Fruit fly (Drosophila melanogaster) whole organism, embryonic: ENCODE results near the gene CG11898.

ENCODE experiments used
- ATbp ChIP-seq: fragments of 200-800 bp; sonication (Bioruptor generic); optimal IDR thresholded peaks from 2 replicates; lab custom pipeline; 2017; ENCODE audit warnings: missing biosample characterization, mild to moderate bottlenecking, missing genetic modification characterization, missing genetic modification reagents
- Atf-2 ChIP-seq: fragments of 200-800 bp; sonication (Bioruptor generic); optimal IDR thresholded peaks from 2 replicates; lab custom pipeline; 2016; ENCODE audit warnings: missing biosample characterization, missing genetic modification characterization
- Bteb2 ChIP-seq: fragments of 200-800 bp; sonication (Bioruptor generic); optimal IDR thresholded peaks from 2 replicates; lab custom pipeline; 2016; ENCODE audit warnings: missing biosample characterization, missing genetic modification characterization
- C15 ChIP-seq: fragments of 200-800 bp; sonication (Bioruptor generic); IDR thresholded peaks from 3 replicates; pipeline ENCODE4 v1.3.6; 2022; ENCODE audit warnings: missing biosample characterization, missing genetic modification characterization
- CG10274 ChIP-seq: fragments of 200-800 bp; sonication (Bioruptor generic); optimal IDR thresholded peaks from 3 replicates; lab custom pipeline; 2017; ENCODE audit warnings: missing biosample characterization, mild to moderate bottlenecking, missing genetic modification characterization
- CG11456 ChIP-seq: fragments of 200-800 bp; sonication (Bioruptor generic); IDR thresholded peaks from 3 replicates; pipeline ENCODE4 v1.3.6; 2022; ENCODE audit warnings: missing biosample characterization, missing genetic modification characterization
- CG13775 ChIP-seq: fragments of 200-800 bp; sonication (Bioruptor generic); optimal IDR thresholded peaks from 3 replicates; lab custom pipeline; 2017; ENCODE audit warnings: missing biosample characterization, mild to moderate bottlenecking, missing genetic modification characterization
- CG16815 ChIP-seq: fragments of 200-800 bp; sonication (Bioruptor generic); optimal IDR thresholded peaks from 3 replicates; lab custom pipeline; 2017; ENCODE audit warnings: missing biosample characterization, mild to moderate bottlenecking, missing genetic modification characterization
- CG17328 ChIP-seq: fragments of 200-800 bp; sonication (Bioruptor generic); IDR thresholded peaks from 2 replicates; pipeline ENCODE4 v1.3.6; 2022; ENCODE audit warnings: missing biosample characterization, missing genetic modification characterization
- CG1792 ChIP-seq: fragments of 200-800 bp; sonication (Bioruptor generic); optimal IDR thresholded peaks from 2 replicates; lab custom pipeline; 2016; ENCODE audit warnings: missing biosample characterization, missing genetic modification characterization
- CG18262 ChIP-seq: fragments of 200-800 bp; optimal IDR thresholded peaks from 3 replicates; lab custom pipeline; 2019; ENCODE audit warnings: missing biosample characterization, mild to moderate bottlenecking, missing genetic modification characterization, moderate library complexity
- CG18599 ChIP-seq: fragments of 200-800 bp; sonication (Bioruptor generic); optimal IDR thresholded peaks from 3 replicates; lab custom pipeline; 2017; ENCODE audit warnings: missing biosample characterization, missing genetic modification characterization, mild to moderate bottlenecking, moderate library complexity, missing genetic modification reagents
- CG18764 ChIP-seq: fragments of 200-800 bp; sonication (Bioruptor generic); optimal IDR thresholded peaks from 3 replicates; lab custom pipeline; 2016; ENCODE audit warnings: missing biosample characterization, missing genetic modification characterization
- CG2116 ChIP-seq: fragments of 200-800 bp; sonication (Bioruptor generic); optimal IDR thresholded peaks from 3 replicates; lab custom pipeline; 2018; ENCODE audit warnings: missing biosample characterization, mild to moderate bottlenecking, missing genetic modification characterization
- CG2199 ChIP-seq: fragments of 200-800 bp; sonication (Bioruptor generic); IDR thresholded peaks from 3 replicates; pipeline ENCODE4 v1.3.6; 2022; ENCODE audit warnings: missing biosample characterization, missing genetic modification characterization
- CG43689 ChIP-seq: fragments of 200-800 bp; sonication (Bioruptor generic); IDR thresholded peaks from 2 replicates; pipeline ENCODE4 v1.3.6; 2022; ENCODE audit warnings: missing biosample characterization, missing genetic modification characterization
- CG6654 ChIP-seq: fragments of 200-800 bp; sonication (Bioruptor generic); optimal IDR thresholded peaks from 2 replicates; lab custom pipeline; 2017; ENCODE audit warnings: missing biosample characterization, mild to moderate bottlenecking, missing genetic modification characterization
- CG6854 ChIP-seq: fragments of 200-800 bp; sonication (Bioruptor generic); optimal IDR thresholded peaks from 3 replicates; lab custom pipeline; 2017; ENCODE audit warnings: missing biosample characterization, mild to moderate bottlenecking, missing genetic modification characterization
- CG8359 ChIP-seq: fragments of 200-800 bp; sonication (Bioruptor generic); optimal IDR thresholded peaks from 2 replicates; lab custom pipeline; 2017; ENCODE audit warnings: missing biosample characterization, mild to moderate bottlenecking, missing genetic modification characterization, borderline replicate concordance
- CG9932 ChIP-seq: fragments of 200-800 bp; sonication (Bioruptor generic); IDR thresholded peaks from 2 replicates; pipeline ENCODE4 v1.3.6; 2022; ENCODE audit warnings: missing biosample characterization, missing genetic modification characterization
- Camta ChIP-seq: fragments of 200-800 bp; sonication (Bioruptor generic); optimal IDR thresholded peaks from 2 replicates; lab custom pipeline; 2016; ENCODE audit warnings: missing biosample characterization, missing genetic modification characterization
- E2f2 ChIP-seq: fragments of 200-800 bp; sonication (Bioruptor generic); IDR thresholded peaks from 2 replicates; pipeline ENCODE4 v1.3.6; 2022; ENCODE audit warnings: missing biosample characterization, missing genetic modification characterization
- Ets65A ChIP-seq: fragments of 200-800 bp; sonication (Bioruptor generic); peaks from one replicate; lab custom pipeline; 2016; ENCODE audit warnings: missing biosample characterization, missing genetic modification characterization
- Hr39 ChIP-seq: fragments of >200 bp; optimal IDR thresholded peaks from 2 replicates; lab custom pipeline; 2017
- Poxn ChIP-seq: fragments of 200-800 bp; sonication (Bioruptor generic); IDR thresholded peaks from 2 replicates; pipeline ENCODE4 v1.3.6; 2022; ENCODE audit warnings: missing biosample characterization, missing genetic modification characterization
- Side ChIP-seq: fragments of 200-800 bp; sonication (Bioruptor generic); optimal IDR thresholded peaks from 2 replicates; lab custom pipeline; 2016; ENCODE audit warnings: missing biosample characterization, missing genetic modification characterization
- Sry-δ ChIP-seq: fragments of 200-800 bp; sonication (Bioruptor generic); optimal IDR thresholded peaks from 2 replicates; lab custom pipeline; 2016; ENCODE audit warnings: missing biosample characterization, missing genetic modification characterization
- Taf1 ChIP-seq: fragments of 200-800 bp; sonication (Bioruptor generic); IDR thresholded peaks from 2 replicates; pipeline ENCODE4 v1.3.6; 2022; ENCODE audit warnings: missing biosample characterization, missing genetic modification characterization
- ab ChIP-seq: fragments of 200-800 bp; sonication (Bioruptor generic); optimal IDR thresholded peaks from 2 replicates; lab custom pipeline; 2016; ENCODE audit warnings: missing biosample characterization, missing genetic modification characterization
- bbx ChIP-seq: fragments of 200-800 bp; sonication (Bioruptor generic); IDR thresholded peaks from 2 replicates; pipeline ENCODE4 v1.3.6; 2022; ENCODE audit warnings: missing biosample characterization, missing genetic modification characterization; ENCODE audit not compliant: partially characterized antibody
- caup ChIP-seq: fragments of 200-800 bp; sonication (Bioruptor generic); optimal IDR thresholded peaks from 3 replicates; lab custom pipeline; 2017; ENCODE audit warnings: missing biosample characterization, mild to moderate bottlenecking, missing genetic modification characterization, moderate library complexity; ENCODE audit not compliant: severe bottlenecking
- cwo ChIP-seq: fragments of 200-800 bp; sonication (Bioruptor generic); optimal IDR thresholded peaks from 3 replicates; lab custom pipeline; 2017; ENCODE audit warnings: missing biosample characterization, missing genetic modification characterization, mild to moderate bottlenecking, moderate library complexity, missing genetic modification reagents
- dimm ChIP-seq: fragments of 200-800 bp; sonication (Bioruptor generic); IDR thresholded peaks from 2 replicates; pipeline ENCODE4 v1.3.6; 2022; ENCODE audit warnings: missing biosample characterization, missing genetic modification characterization
- ftz-f1 ChIP-seq: fragments of 200-800 bp; sonication (Bioruptor generic); optimal IDR thresholded peaks from 2 replicates; lab custom pipeline; 2016; ENCODE audit warnings: missing biosample characterization, missing genetic modification characterization
- gem ChIP-seq: fragments of 200-800 bp; sonication (Bioruptor generic); optimal IDR thresholded peaks from 2 replicates; lab custom pipeline; 2019; ENCODE audit warnings: missing biosample characterization, mild to moderate bottlenecking, missing genetic modification characterization, moderate library complexity
- gro ChIP-seq: fragments of 200-800 bp; sonication (Bioruptor generic); optimal IDR thresholded peaks from 2 replicates; lab custom pipeline; 2016; ENCODE audit warnings: missing biosample characterization, missing genetic modification characterization
- hbn ChIP-seq: fragments of 200-800 bp; sonication (Bioruptor generic); IDR thresholded peaks from 2 replicates; pipeline ENCODE4 v1.3.6; 2022; ENCODE audit warnings: missing biosample characterization, missing genetic modification characterization; ENCODE audit not compliant: partially characterized antibody
- ken ChIP-seq: fragments of 200-800 bp; sonication (Bioruptor generic); IDR thresholded peaks from 3 replicates; pipeline ENCODE4 v1.3.6; 2022; ENCODE audit warnings: missing biosample characterization, missing genetic modification characterization
- knrl ChIP-seq: fragments of 200-800 bp; sonication (Bioruptor generic); IDR thresholded peaks from 3 replicates; pipeline ENCODE4 v1.3.6; 2022; ENCODE audit warnings: missing biosample characterization, missing genetic modification characterization; ENCODE audit not compliant: partially characterized antibody
- lov ChIP-seq, 2 experiments: fragments of 200-800 bp in 1 of 2; fragments of >200 bp in 1 of 2; sonication (Bioruptor generic) in 1 of 2; IDR thresholded peaks in 1 of 2; optimal IDR thresholded peaks in 1 of 2; 2 replicates in 1 of 2; 3 replicates in 1 of 2; pipeline versions ENCODE4 v1.3.6 to Lab custom; 2017 to 2022; ENCODE audit warnings: missing biosample characterization in 1 of 2, missing genetic modification characterization in 1 of 2
- mirr ChIP-seq: fragments of 200-800 bp; sonication (Bioruptor generic); optimal IDR thresholded peaks from 3 replicates; lab custom pipeline; 2018; ENCODE audit warnings: missing biosample characterization, mild to moderate bottlenecking, missing genetic modification characterization
- nmo ChIP-seq: fragments of 200-800 bp; sonication (Bioruptor generic); optimal IDR thresholded peaks from 2 replicates; lab custom pipeline; 2018; ENCODE audit warnings: missing biosample characterization, mild to moderate bottlenecking, missing genetic modification characterization, moderate library complexity
- pb ChIP-seq: fragments of 200-800 bp; sonication (Bioruptor generic); optimal IDR thresholded peaks from 3 replicates; lab custom pipeline; 2016; ENCODE audit warnings: missing biosample characterization, missing genetic modification characterization
- peb ChIP-seq: fragments of 200-800 bp; sonication (Bioruptor generic); IDR thresholded peaks from 2 replicates; pipeline ENCODE4 v1.3.6; 2022; ENCODE audit warnings: missing biosample characterization, missing genetic modification characterization
- pita ChIP-seq: fragments of 200-800 bp; sonication (Bioruptor generic); optimal IDR thresholded peaks from 2 replicates; lab custom pipeline; 2017; ENCODE audit warnings: missing biosample characterization, mild to moderate bottlenecking, missing genetic modification characterization
- ranshi ChIP-seq: fragments of 200-800 bp; sonication (Bioruptor generic); IDR thresholded peaks from 2 replicates; pipeline ENCODE4 v1.3.6; 2022; ENCODE audit warnings: missing biosample characterization, missing genetic modification characterization
- repo ChIP-seq: fragments of 200-800 bp; sonication (Bioruptor generic); optimal IDR thresholded peaks from 2 replicates; lab custom pipeline; 2016; ENCODE audit warnings: missing biosample characterization, missing genetic modification characterization
- run ChIP-seq: fragments of 200-800 bp; sonication (Bioruptor generic); optimal IDR thresholded peaks from 3 replicates; lab custom pipeline; 2018; ENCODE audit warnings: missing biosample characterization, mild to moderate bottlenecking, missing genetic modification characterization
- sqz ChIP-seq: fragments of 200-800 bp; sonication (Bioruptor generic); optimal IDR thresholded peaks from 3 replicates; lab custom pipeline; 2018; ENCODE audit warnings: missing biosample characterization, mild to moderate bottlenecking, missing genetic modification characterization
- z ChIP-seq: fragments of 200-800 bp; sonication (Bioruptor generic); IDR thresholded peaks from 3 replicates; pipeline ENCODE4 v1.3.6; 2022; ENCODE audit warnings: missing biosample characterization, missing genetic modification characterization
- zen2 ChIP-seq: fragments of 200-800 bp; sonication (Bioruptor generic); IDR thresholded peaks from 3 replicates; pipeline ENCODE4 v1.3.6; 2022; ENCODE audit warnings: missing biosample characterization, missing genetic modification characterization; ENCODE audit not compliant: partially characterized antibody

Gene CG11898

DNA sequence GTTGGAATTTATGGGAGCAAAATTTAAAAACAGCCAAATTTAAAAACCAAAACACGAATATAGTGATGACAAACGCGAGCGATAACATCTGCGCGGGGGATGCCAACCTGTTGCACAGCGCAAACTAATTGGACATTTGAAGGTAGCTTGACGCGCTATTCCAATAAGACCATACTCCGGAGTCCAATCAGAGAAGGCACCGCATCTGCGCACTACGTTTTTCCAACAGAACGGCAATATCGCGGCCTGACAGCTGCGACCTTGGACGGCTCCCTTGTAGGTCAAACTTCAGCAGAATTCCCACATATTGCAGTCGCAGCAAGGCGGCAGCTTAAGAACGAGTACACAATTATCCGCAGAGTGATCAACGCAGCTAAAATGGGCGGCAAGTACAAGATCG, 17.4 kb upstream of the CG11898 start, which contains the start of the genes CG11882 and Pglym78 (continued):
- TF ChIP-seq peb = 0 out of 2 replicates have a peak, but pooled peaks have one; percentile 20
- peak; percentile 74 for TF ChIP-seq CG2116 (GFP tag; lab: Kevin White, UChicago)
- TF ChIP-seq CG10274 (GFP tag; lab: Kevin White, UChicago) = no peak
- peak; percentile 33 for TF ChIP-seq CG13775 (GFP tag; lab: Kevin White, UChicago)
- no peak for TF ChIP-seq ranshi
- TF ChIP-seq pita (GFP tag; lab: Kevin White, UChicago) = no peak
- no peak for TF ChIP-seq C15 (GFP tag; lab: Robert Waterston, UW)
- TF ChIP-seq CG18764 = peak; percentile 25
- TF ChIP-seq CG1792 (GFP tag; lab: Kevin White, UChicago) = no peak
- no peak for TF ChIP-seq lov (optimal IDR thresholded peaks at IDR 0.05; lab: Kevin White, UChicago)
- TF ChIP-seq lov (GFP tag; IDR thresholded peaks at IDR 0.05; lab: Robert Waterston, UW) = no peak
- peak; percentile 34; the same call in 1 of the 3 replicates for TF ChIP-seq zen2 (GFP tag; lab: Robert Waterston, UW)
- TF ChIP-seq Atf-2 (GFP tag; lab: Kevin White, UChicago) = no peak
- no peak for TF ChIP-seq z (GFP tag; lab: Robert Waterston, UW)
- TF ChIP-seq sqz (GFP tag; lab: Kevin White, UChicago) = no peak
- TF ChIP-seq Camta (GFP tag; lab: Kevin White, UChicago) = peak; percentile 43
- 0 out of 3 replicates have a peak, but pooled peaks have one; percentile 51 for TF ChIP-seq CG2199 (GFP tag; lab: Robert Waterston, UW)
- TF ChIP-seq E2f2 (GFP tag; lab: Robert Waterston, UW) = peak; percentile 88
- no peak for TF ChIP-seq CG43689 (GFP tag; lab: Robert Waterston, UW)
- TF ChIP-seq CG6654 (GFP tag; lab: Kevin White, UChicago) = no peak
- no peak for TF ChIP-seq Hr39 (lab: Kevin White, UChicago)
- TF ChIP-seq cwo (GFP tag; lab: Kevin White, UChicago) = no peak
- TF ChIP-seq Side (GFP tag; lab: Kevin White, UChicago) = peak; percentile 22
- peak; percentile 89 for TF ChIP-seq Sry-δ (GFP tag; lab: Kevin White, UChicago)
- peak; percentile 68; the same call in 2 of the 3 replicates for TF ChIP-seq CG11456 (GFP tag; lab: Robert Waterston, UW)
- peak; percentile 44 for TF ChIP-seq caup (GFP tag; lab: Kevin White, UChicago)
- TF ChIP-seq CG16815 (GFP tag; lab: Kevin White, UChicago) = no peak
- TF ChIP-seq ATbp (GFP tag; lab: Kevin White, UChicago) = no peak
- TF ChIP-seq gem (tag; lab: Kevin White, UChicago) = no peak
- no peak for TF ChIP-seq Ets65A (GFP tag; lab: Kevin White, UChicago)
- peak; percentile 21 for TF ChIP-seq CG6854 (GFP tag; lab: Kevin White, UChicago)
- no peak for TF ChIP-seq pb
- TF ChIP-seq CG17328 (GFP tag; lab: Robert Waterston, UW) = peak; percentile 40; the same call in 1 of the 2 replicates
- TF ChIP-seq CG18599 = peak; percentile 48
- peak; percentile 55 for TF ChIP-seq gro (GFP tag; lab: Kevin White, UChicago)
- TF ChIP-seq ken = 0 out of 3 replicates have a peak, but pooled peaks have one; percentile 64
- no peak for TF ChIP-seq run (tag; lab: Kevin White, UChicago)
- TF ChIP-seq hbn (GFP tag; lab: Robert Waterston, UW) = peak; percentile 57; the same call in 1 of the 2 replicates
- no peak for TF ChIP-seq Poxn (GFP tag; lab: Robert Waterston, UW)
- TF ChIP-seq dimm (GFP tag; lab: Robert Waterston, UW) = no peak
- TF ChIP-seq nmo (GFP tag; lab: Kevin White, UChicago) = peak; percentile 59
- peak; percentile 55; the same call in 1 of the 2 replicates for TF ChIP-seq bbx (GFP tag; lab: Robert Waterston, UW)
- no peak for TF ChIP-seq CG18262
- no peak for TF ChIP-seq Taf1 (GFP tag; lab: Robert Waterston, UW)
- no peak for TF ChIP-seq CG8359 (GFP tag; lab: Kevin White, UChicago)
- no peak for TF ChIP-seq repo
- TF ChIP-seq knrl (GFP tag; lab: Robert Waterston, UW) = peak; percentile 48; the same call in 1 of the 3 replicates
- TF ChIP-seq mirr (GFP tag; lab: Kevin White, UChicago) = peak; percentile 34
- TF ChIP-seq Bteb2 (GFP tag; lab: Kevin White, UChicago) = no peak
- TF ChIP-seq ab (GFP tag; lab: Kevin White, UChicago) = no peak
- TF ChIP-seq ftz-f1 = peak; percentile 100
- peak; percentile 66 for TF ChIP-seq CG9932 (GFP tag; lab: Robert Waterston, UW)
